Worm (Caenorhabditis elegans): Measurements from ENCODE around the gene B0454.5.

DNA sequence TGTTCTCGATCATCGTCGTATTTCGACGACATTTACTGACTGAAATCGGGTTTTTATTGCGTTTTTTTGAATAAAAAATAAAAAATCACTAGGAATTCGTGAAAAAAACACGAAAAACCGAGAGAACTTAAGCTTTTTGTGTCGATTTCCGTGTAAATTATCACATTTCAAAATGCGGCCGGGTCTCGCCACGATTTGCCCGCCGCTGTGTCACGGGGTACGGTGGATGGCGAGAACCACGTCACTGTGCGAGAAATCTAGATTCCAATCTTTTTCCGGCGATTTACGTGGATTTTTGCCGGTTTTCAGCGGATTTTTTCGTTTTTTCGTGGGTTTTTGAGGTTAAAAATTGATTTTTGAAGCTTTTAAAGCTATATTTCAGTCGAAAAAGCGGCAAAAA lies 38.3 kb downstream of the B0454.5 start, which contains the start of gene Y25C1A.8:
- TF ChIP-seq ceh-82 (tag; optimal IDR thresholded peaks at IDR 0.05), result peak; percentile 59
- peak; percentile 50 for TF ChIP-seq ceh-16 (tag; optimal IDR thresholded peaks at IDR 0.05)
- TF ChIP-seq snpc-4 (tag; optimal IDR thresholded peaks at IDR 0.05), result peak; percentile 58
- TF ChIP-seq unc-39 (tag; optimal IDR thresholded peaks at IDR 0.05), result no peak
- TF ChIP-seq ama-1 (optimal IDR thresholded peaks at IDR 0.05), result peak; percentile 59
